Worm (Caenorhabditis elegans) whole organism, young adult: ENCODE measurements around the gene dmd-7.

ENCODE experiments used
- B0336.3 ChIP-seq: fragments of 200-800 bp; sonication (Bioruptor generic); IDR thresholded peaks from 2 replicates; pipeline ENCODE4 v1.3.6; 2022; ENCODE audit warnings: missing genetic modification characterization, missing compliant biosample characterization
- F33H1.4 ChIP-seq: fragments of 200-800 bp; sonication (Bioruptor generic); IDR thresholded peaks from 2 replicates; pipeline ENCODE4 v1.3.6; 2022; ENCODE audit warnings: missing genetic modification reagents, missing genetic modification characterization, missing compliant biosample characterization
- F55B11.4 ChIP-seq: sonication (generic microtip); optimal IDR thresholded peaks from 2 replicates; lab custom pipeline; 2016; ENCODE audit warnings: missing compliant biosample characterization, missing genetic modification characterization, borderline replicate concordance; ENCODE audit not compliant: insufficient read depth
- K11D2.4 ChIP-seq: fragments of 200-800 bp; sonication (Bioruptor generic); IDR thresholded peaks from 2 replicates; pipeline ENCODE4 v1.3.6; 2022; ENCODE audit warnings: missing genetic modification reagents, missing genetic modification characterization, missing compliant biosample characterization
- K12H6.12 ChIP-seq: fragments of 200-800 bp; sonication (Bioruptor generic); optimal IDR thresholded peaks from 2 replicates; lab custom pipeline; 2018; ENCODE audit warnings: mild to moderate bottlenecking, missing genetic modification characterization, missing compliant biosample characterization
- Y79H2A.3 ChIP-seq: fragments of 200-800 bp; sonication (Bioruptor generic); conservative IDR thresholded peaks from 2 replicates; pipeline ENCODE4 v1.3.6; 2022; ENCODE audit warnings: missing genetic modification reagents, missing genetic modification characterization, missing compliant biosample characterization
- Y95B8A.8 ChIP-seq: fragments of 200-800 bp; sonication (Bioruptor generic); IDR thresholded peaks from 2 replicates; pipeline ENCODE4 v1.3.6; 2022; ENCODE audit warnings: missing genetic modification reagents, missing genetic modification characterization, missing compliant biosample characterization
- aptf-2 ChIP-seq: fragments of 200-800 bp; sonication (Bioruptor generic); conservative IDR thresholded peaks from 2 replicates; pipeline ENCODE4 v1.3.6; 2022; ENCODE audit warnings: missing genetic modification reagents, missing genetic modification characterization, missing compliant biosample characterization
- atf-7 ChIP-seq: sonication (generic microtip); optimal IDR thresholded peaks from 2 replicates; lab custom pipeline; 2017; ENCODE audit warnings: mild to moderate bottlenecking, missing genetic modification characterization, missing compliant biosample characterization
- ccch-3 ChIP-seq: fragments of 200-800 bp; sonication (Bioruptor generic); optimal IDR thresholded peaks from 2 replicates; lab custom pipeline; 2018; ENCODE audit warnings: mild to moderate bottlenecking, missing genetic modification characterization, missing compliant biosample characterization
- cebp-2 ChIP-seq: fragments of 200-800 bp; sonication (Bioruptor generic); IDR thresholded peaks from 2 replicates; pipeline ENCODE4 v1.3.6; 2022; ENCODE audit warnings: missing genetic modification characterization, missing compliant biosample characterization
- ceh-40 ChIP-seq: fragments of 200-800 bp; sonication (Bioruptor generic); IDR thresholded peaks from 2 replicates; pipeline ENCODE4 v1.3.6; 2022; ENCODE audit warnings: missing genetic modification characterization, missing compliant biosample characterization
- chd-7 ChIP-seq: sonication (generic microtip); optimal IDR thresholded peaks from 2 replicates; lab custom pipeline; 2016; ENCODE audit warnings: mild to moderate bottlenecking, missing genetic modification characterization, moderate library complexity, missing compliant biosample characterization
- dox-1 ChIP-seq: fragments of 200-800 bp; sonication (Bioruptor generic); IDR thresholded peaks from 2 replicates; pipeline ENCODE4 v1.3.6; 2022; ENCODE audit warnings: missing genetic modification reagents, missing genetic modification characterization, missing compliant biosample characterization
- egrh-3 ChIP-seq: fragments of 200-800 bp; sonication (Bioruptor generic); IDR thresholded peaks from 2 replicates; pipeline ENCODE4 v1.3.6; 2022; ENCODE audit warnings: missing genetic modification reagents, missing genetic modification characterization, missing compliant biosample characterization
- ets-4 ChIP-seq: fragments of 200-800 bp; sonication (Bioruptor generic); optimal IDR thresholded peaks from 2 replicates; lab custom pipeline; 2018; ENCODE audit warnings: mild to moderate bottlenecking, missing genetic modification characterization, missing compliant biosample characterization
- hlh-12 ChIP-seq: sonication (generic microtip); optimal IDR thresholded peaks from 2 replicates; lab custom pipeline; 2016; ENCODE audit warnings: missing genetic modification characterization, missing compliant biosample characterization
- hmg-1.2 ChIP-seq: fragments of 200-800 bp; sonication (Bioruptor generic); IDR thresholded peaks from 2 replicates; pipeline ENCODE4 v1.3.6; 2022; ENCODE audit warnings: missing genetic modification reagents, missing genetic modification characterization, missing compliant biosample characterization
- hmg-20 ChIP-seq: fragments of 200-800 bp; sonication (Bioruptor generic); IDR thresholded peaks from 2 replicates; pipeline ENCODE4 v1.3.6; 2022; ENCODE audit warnings: missing genetic modification reagents, missing genetic modification characterization, missing compliant biosample characterization
- hrde-1 ChIP-seq: sonication (generic microtip); optimal IDR thresholded peaks from 2 replicates; lab custom pipeline; 2016; ENCODE audit warnings: missing genetic modification characterization, mild to moderate bottlenecking, missing compliant biosample characterization, moderate library complexity, missing genotype, missing genetic modification reagents, borderline replicate concordance
- hsf-1 ChIP-seq: fragments of 200-800 bp; sonication (Bioruptor generic); IDR thresholded peaks from 2 replicates; pipeline ENCODE4 v1.3.6; 2022; ENCODE audit warnings: missing genetic modification reagents, missing genetic modification characterization, missing compliant biosample characterization
- lsy-27 ChIP-seq: sonication (generic microtip); optimal IDR thresholded peaks from 2 replicates; lab custom pipeline; 2017; ENCODE audit warnings: missing genetic modification characterization, mild to moderate bottlenecking, missing compliant biosample characterization, antibody characterized with exemption, missing genotype, borderline replicate concordance; ENCODE audit not compliant: insufficient read depth
- madf-6 ChIP-seq: fragments of 200-800 bp; sonication (Bioruptor generic); IDR thresholded peaks from 2 replicates; pipeline ENCODE4 v1.3.6; 2022; ENCODE audit warnings: missing genetic modification reagents, missing genetic modification characterization, missing compliant biosample characterization
- nfya-1 ChIP-seq: sonication (generic microtip); optimal IDR thresholded peaks from 2 replicates; lab custom pipeline; 2017; ENCODE audit warnings: antibody characterized with exemption, missing compliant biosample characterization, missing genetic modification characterization, borderline replicate concordance; ENCODE audit not compliant: insufficient read depth
- nfyb-1 ChIP-seq: fragments of 200-800 bp; sonication (Bioruptor generic); IDR thresholded peaks from 2 replicates; pipeline ENCODE4 v1.3.6; 2022; ENCODE audit warnings: missing genetic modification reagents, missing genetic modification characterization, missing compliant biosample characterization
- nhr-120 ChIP-seq: fragments of 200-800 bp; sonication (Bioruptor generic); IDR thresholded peaks from 2 replicates; pipeline ENCODE4 v1.3.6; 2022; ENCODE audit warnings: missing genetic modification characterization, missing compliant biosample characterization
- nhr-80 ChIP-seq: sonication (generic microtip); optimal IDR thresholded peaks from 2 replicates; lab custom pipeline; 2016; ENCODE audit warnings: missing genetic modification characterization, missing compliant biosample characterization
- nhr-90 ChIP-seq: sonication (generic microtip); optimal IDR thresholded peaks from 2 replicates; lab custom pipeline; 2016; ENCODE audit warnings: missing genotype, mild to moderate bottlenecking, missing genetic modification characterization, missing compliant biosample characterization
- pbrm-1 ChIP-seq: fragments of 200-800 bp; sonication (Bioruptor generic); IDR thresholded peaks from 2 replicates; pipeline ENCODE4 v1.3.6; 2022; ENCODE audit warnings: missing genetic modification reagents, missing genetic modification characterization, missing compliant biosample characterization
- rpc-1 ChIP-seq, 2 experiments: fragments of 150-350 bp in 1 of 2; sonication (generic microtip) in 1 of 2; optimal IDR thresholded peaks; 2 replicates each; lab custom pipeline; 2014 to 2018; ENCODE audit warnings: missing biosample characterization in 1 of 2, missing genetic modification characterization in 1 of 2, missing genetic modification reagents in 1 of 2, missing genotype in 1 of 2
- snpc-1.1 ChIP-seq: sonication (generic microtip); optimal IDR thresholded peaks from 2 replicates; lab custom pipeline; 2017; ENCODE audit warnings: missing genetic modification characterization, mild to moderate bottlenecking, missing compliant biosample characterization, antibody characterized with exemption, moderate library complexity, missing genotype, missing genetic modification reagents; ENCODE audit not compliant: insufficient read depth
- snpc-3.4 ChIP-seq: sonication (generic microtip); optimal IDR thresholded peaks from 2 replicates; lab custom pipeline; 2017; ENCODE audit warnings: missing genetic modification characterization, mild to moderate bottlenecking, missing compliant biosample characterization, antibody characterized with exemption, moderate library complexity, missing genotype, missing genetic modification reagents
- tlf-1 ChIP-seq: fragments of 200-800 bp; sonication (Bioruptor generic); optimal IDR thresholded peaks from 2 replicates; lab custom pipeline; 2018; ENCODE audit warnings: mild to moderate bottlenecking, missing genetic modification characterization, missing compliant biosample characterization
- xnd-1 ChIP-seq: sonication (generic microtip); optimal IDR thresholded peaks from 2 replicates; lab custom pipeline; 2016; ENCODE audit warnings: missing genotype, missing genetic modification reagents, missing genetic modification characterization, missing compliant biosample characterization
- zim-3 ChIP-seq: sonication (generic microtip); optimal IDR thresholded peaks from 2 replicates; lab custom pipeline; 2017; ENCODE audit warnings: mild to moderate bottlenecking, missing genetic modification characterization, moderate library complexity, missing compliant biosample characterization
- ztf-18 ChIP-seq: sonication (generic microtip); optimal IDR thresholded peaks from 2 replicates; lab custom pipeline; 2016; ENCODE audit warnings: missing genotype, mild to moderate bottlenecking, missing genetic modification characterization, missing compliant biosample characterization
- ztf-3 ChIP-seq: fragments of 200-800 bp; sonication (Bioruptor generic); optimal IDR thresholded peaks from 2 replicates; lab custom pipeline; 2018; ENCODE audit warnings: mild to moderate bottlenecking, missing genetic modification characterization, missing compliant biosample characterization

Gene dmd-7

ce11 chrV:6278117-6279081 is 31.7 kb downstream of the dmd-7 start, which contains the start of gene fil-2 (continued):
- TF ChIP-seq nfyb-1 (peak; percentile 79), madf-6 (peak; percentile 37; the same call in 1 of the 2 replicates), hmg-1.2 (0 out of 2 replicates have a peak, but pooled peaks have one; percentile 21), tlf-1 (GFP tag; lab: Kevin White, UChicago) (peak; percentile 81), ztf-3 (peak; percentile 74), B0336.3 (GFP tag; lab: Robert Waterston, UW) (peak; percentile 91), F33H1.4 (no peak), Y95B8A.8 (GFP tag; lab: Robert Waterston, UW) (no peak; the same call in 1 of the 2 replicates), K12H6.12 (tag; lab: Kevin White, UChicago) (no peak), nhr-80 (peak; percentile 83)
- TF ChIP-seq, all 124 proteins: peak for 38

DNA sequence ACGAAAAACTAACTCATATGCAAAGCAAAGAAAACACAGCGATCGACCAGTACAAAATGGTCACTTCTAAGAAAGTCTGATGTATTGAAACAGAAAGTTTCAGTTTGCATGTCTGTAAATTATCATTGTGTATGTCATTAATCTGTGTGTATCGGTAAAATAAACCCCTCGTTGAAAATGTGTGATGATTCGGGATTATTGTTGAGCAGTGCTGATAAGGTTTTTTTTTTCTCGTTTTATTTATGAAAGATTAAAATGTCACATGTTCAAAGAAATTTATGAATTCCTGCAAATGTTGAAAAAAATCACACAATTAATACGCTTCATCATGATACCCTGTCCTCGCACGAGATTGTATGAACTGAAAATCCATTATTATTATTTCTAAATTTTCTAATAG is 33.3 kb downstream of the dmd-7 start:
- peak; percentile 34 for TF ChIP-seq nhr-80
- no peak for TF ChIP-seq atf-7 (tag; lab: Kevin White, UChicago)

- TF ChIP-seq F55B11.4 (tag; lab: Kevin White, UChicago) (no peak), snpc-3.4 (tag; lab: Kevin White, UChicago) (no peak), nhr-90 (no peak), tlf-1 (GFP tag; lab: Kevin White, UChicago) (no peak), zim-3 (tag; lab: Kevin White, UChicago) (no peak), xnd-1 (tag; lab: Kevin White, UChicago) (no peak), ets-4 (no peak), hrde-1 (tag; lab: Kevin White, UChicago) (no peak), lsy-27 (tag; lab: Kevin White, UChicago) (no peak), aptf-2 (GFP tag; lab: Robert Waterston, UW) (no peak), snpc-1.1 (tag; lab: Kevin White, UChicago) (no peak), hmg-20 (GFP tag; lab: Robert Waterston, UW) (no peak), hsf-1 (no peak), nhr-80 (no peak), Y79H2A.3 (GFP tag; lab: Robert Waterston, UW) (no peak), dox-1 (GFP tag; lab: Robert Waterston, UW) (no peak), egrh-3 (GFP tag; lab: Robert Waterston, UW) (no peak), ztf-18 (no peak), nfya-1 (tag; lab: Kevin White, UChicago) (no peak)
Observed at ce11 chrV:6281175-6281574, 34.4 kb downstream of the dmd-7 start, which contains the start of the genes K12B6.4 and spe-49. K12B6.4 (minus strand) TSS chrV:6281275. spe-49 (plus strand) TSS chrV:6281359.

DNA sequence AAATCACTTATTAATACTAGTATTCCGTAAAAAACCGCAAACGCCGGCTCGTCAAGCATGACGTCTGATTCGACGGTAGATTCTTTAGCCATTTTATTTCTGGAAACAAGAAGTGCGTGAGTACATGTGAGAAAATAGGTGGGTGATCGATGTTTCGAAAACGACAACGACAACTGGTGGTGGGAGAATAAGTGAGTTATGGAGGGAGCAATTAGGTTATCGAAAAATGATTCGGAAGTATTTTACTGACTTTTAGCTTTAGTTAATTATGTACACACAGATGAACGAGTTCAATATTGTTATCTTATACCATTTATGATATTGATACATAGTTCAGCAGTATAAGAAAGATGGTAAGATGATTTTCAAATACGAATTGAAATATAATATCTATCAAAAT is 39.6 kb downstream of the dmd-7 start, which contains the start of gene srn-1:
srn-1 (minus strand) TSS at position 101 of the 400 bp plus-strand sequence.
- TF ChIP-seq ccch-3 (no peak), nhr-120 (no peak), pbrm-1 (GFP tag; lab: Robert Waterston, UW) (no peak), chd-7 (tag; lab: Kevin White, UChicago) (no peak), rpc-1 (optimal IDR thresholded peaks at IDR 0.05; lab: Kevin White, UChicago) (no peak), rpc-1 (tag; optimal IDR thresholded peaks at IDR 0.05; lab: Kevin White, UChicago) (no peak), hlh-12 (tag; lab: Kevin White, UChicago) (no peak), ceh-40 (GFP tag; lab: Robert Waterston, UW) (no peak), K11D2.4 (GFP tag; lab: Robert Waterston, UW) (no peak), cebp-2 (GFP tag; lab: Robert Waterston, UW) (no peak), zim-3 (tag; lab: Kevin White, UChicago) (no peak)
